Fruit fly (Drosophila melanogaster): ENCODE measurements around the gene CG4116.

The CG4116 gene

DNA sequence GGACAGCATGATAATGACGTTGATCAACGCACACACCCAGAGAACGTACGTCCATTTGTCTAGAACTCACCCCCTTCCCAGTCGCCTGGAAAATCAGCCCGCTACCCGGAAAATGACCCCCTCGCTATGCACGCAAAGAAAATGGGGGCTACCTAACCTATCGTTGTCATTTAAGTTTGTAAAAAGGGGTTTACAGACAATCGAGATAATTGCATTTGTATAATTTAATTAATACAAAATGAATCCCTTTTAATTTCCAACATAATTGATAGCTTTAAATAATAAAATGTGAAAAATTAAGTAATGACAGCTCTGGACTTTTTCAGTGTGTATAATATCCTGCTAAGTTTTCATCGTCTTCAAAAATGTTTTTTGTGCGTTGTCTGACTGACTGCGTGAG, 35.6 kb downstream of the CG4116 start:
- TF ChIP-seq HLH106 (tag; optimal IDR thresholded peaks at IDR 0.05) (no peak), Sp1 (GFP tag; optimal IDR thresholded peaks at IDR 0.05) (no peak), jim (GFP tag; optimal IDR thresholded peaks at IDR 0.05) (no peak), lola (GFP tag; optimal IDR thresholded peaks at IDR 0.05) (no peak), tai (GFP tag; optimal IDR thresholded peaks at IDR 0.05) (no peak)

DNA sequence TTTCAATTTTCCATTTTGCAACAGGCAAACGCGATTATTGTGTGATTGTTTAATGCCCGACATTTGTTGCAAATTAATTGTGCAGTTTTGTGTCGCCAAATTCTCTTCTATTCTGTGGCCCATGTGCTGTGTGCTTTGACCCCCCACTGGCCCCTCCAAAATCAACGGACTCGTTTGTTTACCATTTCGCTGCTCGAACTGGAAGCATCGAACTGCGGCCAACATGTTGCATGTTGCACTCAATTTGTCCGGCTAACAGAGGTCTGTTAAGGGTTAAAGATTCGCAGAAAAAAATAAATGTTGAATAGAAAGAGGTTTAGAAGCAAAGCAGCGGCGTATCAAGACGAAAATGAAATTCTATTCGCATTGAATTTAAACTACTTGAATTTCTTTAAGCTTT, 39.7 kb downstream of the CG4116 start:
- TF ChIP-seq Dif (GFP tag; optimal IDR thresholded peaks at IDR 0.05; ENCODE audit: partially characterized antibody) (no peak), brk (GFP tag; optimal IDR thresholded peaks at IDR 0.05) (no peak), Myc (optimal IDR thresholded peaks at IDR 0.05) (no peak), psq (GFP tag; optimal IDR thresholded peaks at IDR 0.05) (no peak), Dfd (GFP tag; optimal IDR thresholded peaks at IDR 0.05) (no peak), dsf (GFP tag; optimal IDR thresholded peaks at IDR 0.05; ENCODE audit: borderline replicate concordance) (no peak), woc (GFP tag; optimal IDR thresholded peaks at IDR 0.05) (no peak)

dm6 chrX:3027248-3027647, 40.1 kb downstream of the CG4116 start:
- TF ChIP-seq Vsx2 (GFP tag; optimal IDR thresholded peaks at IDR 0.05; ENCODE audit: partially characterized antibody) (no peak), dsf (GFP tag; optimal IDR thresholded peaks at IDR 0.05; ENCODE audit: borderline replicate concordance) (no peak), CrebA (GFP tag; optimal IDR thresholded peaks at IDR 0.05; ENCODE audit: borderline replicate concordance) (no peak), Jra (GFP tag; optimal IDR thresholded peaks at IDR 0.05) (no peak), Abd-B (GFP tag; optimal IDR thresholded peaks at IDR 0.05) (no peak), Hr83 (GFP tag; optimal IDR thresholded peaks at IDR 0.05; ENCODE audit: poor library complexity, severe bottlenecking) (no peak), Hnf4 (GFP tag; optimal IDR thresholded peaks at IDR 0.05) (no peak)

DNA sequence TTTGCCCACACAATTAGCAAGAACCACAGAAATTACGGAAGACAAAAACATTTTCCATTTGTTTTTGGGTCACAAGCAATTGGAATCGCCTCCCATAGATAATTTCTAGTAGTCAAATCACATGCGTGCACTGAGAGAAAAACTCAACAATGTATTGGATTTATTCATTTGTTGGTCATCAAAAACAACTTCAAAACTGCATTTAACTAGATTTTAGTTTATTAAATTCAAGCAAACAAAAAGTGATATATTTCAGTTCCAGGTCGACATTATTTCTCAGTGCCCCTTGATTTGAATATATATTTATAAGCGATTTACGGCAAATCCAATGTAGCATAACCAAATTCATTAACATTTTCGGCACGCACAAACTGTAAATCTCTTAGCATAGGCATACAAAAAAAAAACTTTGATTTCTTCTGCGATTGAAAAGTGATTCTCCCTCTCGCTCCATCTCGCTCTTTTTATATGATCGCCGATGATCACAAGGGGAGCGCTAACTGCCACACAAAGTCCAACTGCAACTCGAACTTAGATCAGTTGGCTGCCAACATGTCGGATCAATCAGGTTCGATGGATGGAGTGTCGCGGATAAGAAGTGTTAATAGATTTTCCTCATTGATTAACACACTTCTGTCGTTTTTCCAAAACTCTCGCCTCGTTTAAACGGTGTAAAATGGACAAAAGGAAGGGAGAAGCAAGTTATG, 41.7 kb downstream of the CG4116 start:
- TF ChIP-seq usp (GFP tag; optimal IDR thresholded peaks at IDR 0.05) (no peak), Mio (GFP tag; optimal IDR thresholded peaks at IDR 0.05) (no peak), tai (GFP tag; optimal IDR thresholded peaks at IDR 0.05) (no peak), rgr (GFP tag; optimal IDR thresholded peaks at IDR 0.05) (no peak), fru (GFP tag; optimal IDR thresholded peaks at IDR 0.05) (peak; percentile 4), GATAd (GFP tag; optimal IDR thresholded peaks at IDR 0.05) (no peak), CG9705 (GFP tag; optimal IDR thresholded peaks at IDR 0.05) (no peak), sv (GFP tag; optimal IDR thresholded peaks at IDR 0.05) (peak; percentile 35), Hr83 (GFP tag; optimal IDR thresholded peaks at IDR 0.05; ENCODE audit: poor library complexity, severe bottlenecking) (no peak)

- TF ChIP-seq Abd-B (GFP tag; optimal IDR thresholded peaks at IDR 0.05) (no peak), HLH106 (tag; optimal IDR thresholded peaks at IDR 0.05) (peak; percentile 11), Jra (GFP tag; optimal IDR thresholded peaks at IDR 0.05) (peak; percentile 18), CG32264 (GFP tag; optimal IDR thresholded peaks at IDR 0.05) (no peak), dl (GFP tag; optimal IDR thresholded peaks at IDR 0.05; ENCODE audit: insufficient read depth in 1 of 2, partially characterized antibody in 2 of 2) (no peak), GATAd (GFP tag; optimal IDR thresholded peaks at IDR 0.05) (no peak), CrebA (GFP tag; optimal IDR thresholded peaks at IDR 0.05; ENCODE audit: borderline replicate concordance) (no peak), Myc (optimal IDR thresholded peaks at IDR 0.05) (peak; percentile 56), tai (GFP tag; optimal IDR thresholded peaks at IDR 0.05) (no peak), Rel (GFP tag; optimal IDR thresholded peaks at IDR 0.05) (no peak), Rel (tag; optimal IDR thresholded peaks at IDR 0.05) (no peak), Sp1 (GFP tag; optimal IDR thresholded peaks at IDR 0.05) (peak; percentile 43), Dif (GFP tag; optimal IDR thresholded peaks at IDR 0.05; ENCODE audit: partially characterized antibody) (peak; percentile 27), fru (GFP tag; optimal IDR thresholded peaks at IDR 0.05) (peak; percentile 70), Hr78 (GFP tag; optimal IDR thresholded peaks at IDR 0.05) (no peak), woc (GFP tag; optimal IDR thresholded peaks at IDR 0.05) (peak; percentile 55), ey (GFP tag; optimal IDR thresholded peaks at IDR 0.05) (peak; percentile 40), h (GFP tag; optimal IDR thresholded peaks at IDR 0.05) (peak; percentile 58), foxo (GFP tag; optimal IDR thresholded peaks at IDR 0.05) (peak in 1 of 2 experiments; percentile 50), Hr83 (GFP tag; optimal IDR thresholded peaks at IDR 0.05; ENCODE audit: poor library complexity, severe bottlenecking) (peak; percentile 10), br (GFP tag; optimal IDR thresholded peaks at IDR 0.05) (peak; percentile 57), Mio (GFP tag; optimal IDR thresholded peaks at IDR 0.05) (no peak), lola (GFP tag; optimal IDR thresholded peaks at IDR 0.05) (no peak), N (GFP tag; optimal IDR thresholded peaks at IDR 0.05) (no peak), brk (GFP tag; optimal IDR thresholded peaks at IDR 0.05) (peak; percentile 26), Hnf4 (GFP tag; optimal IDR thresholded peaks at IDR 0.05) (peak; percentile 8), sv (GFP tag; optimal IDR thresholded peaks at IDR 0.05) (no peak), psq (GFP tag; optimal IDR thresholded peaks at IDR 0.05) (peak; percentile 54), usp (GFP tag; optimal IDR thresholded peaks at IDR 0.05) (no peak), sage (GFP tag; optimal IDR thresholded peaks at IDR 0.05) (no peak), Vsx2 (GFP tag; optimal IDR thresholded peaks at IDR 0.05; ENCODE audit: partially characterized antibody) (no peak), OdsH (GFP tag; optimal IDR thresholded peaks at IDR 0.05) (no peak)
Observed at dm6 chrX:3024375-3025192, 42.8 kb downstream of the CG4116 start.
